Fruit fly (Drosophila melanogaster): ENCODE data around the gene CG32281.
A peak's percentile ranks its signal among the peaks of the same experiment; 100 is the strongest.

dm6 chr3L:3159309-3160194 is 9.6 kb upstream of the CG32281 start, which contains the start of the genes ND-30 and CG15812:
- TF ChIP-seq lz (GFP tag; optimal IDR thresholded peaks at IDR 0.05) (no peak), eg (GFP tag; IDR thresholded peaks at IDR 0.05) (no peak), CG3032 (tag; optimal IDR thresholded peaks at IDR 0.05) (peak; percentile 14), CG10669 (GFP tag; optimal IDR thresholded peaks at IDR 0.05) (no peak), CG8319 (GFP tag; optimal IDR thresholded peaks at IDR 0.05) (no peak), CG11762 (GFP tag; optimal IDR thresholded peaks at IDR 0.05; ENCODE audit: insufficient read depth) (no peak), CG4318 (GFP tag; optimal IDR thresholded peaks at IDR 0.05) (no peak), spab (GFP tag; optimal IDR thresholded peaks at IDR 0.05) (no peak)

Measured in whole organism, prepupa.